Fruit fly (Drosophila melanogaster) whole organism, prepupa: ENCODE data around the gene elB.

Experiments
- CG4318 ChIP-seq: fragments of 200-800 bp; sonication (Bioruptor generic); optimal IDR thresholded peaks from 3 replicates; lab custom pipeline; 2017; ENCODE audit warnings: missing biosample characterization, mild to moderate bottlenecking, missing genetic modification characterization
- CG6163 ChIP-seq: fragments of 200-800 bp; sonication (Bioruptor generic); IDR thresholded peaks from 3 replicates; pipeline ENCODE4 v1.3.6; 2022; ENCODE audit warnings: missing biosample characterization, missing genetic modification characterization
- CG6792 ChIP-seq: fragments of 200-800 bp; sonication (Bioruptor generic); optimal IDR thresholded peaks from 3 replicates; lab custom pipeline; 2016; ENCODE audit warnings: missing biosample characterization, missing genetic modification characterization
- Eip78C ChIP-seq: fragments of 200-800 bp; sonication (Bioruptor generic); peaks from one replicate; lab custom pipeline; 2016; ENCODE audit warnings: missing biosample characterization, missing genetic modification characterization
- Ets96B ChIP-seq: fragments of 200-800 bp; optimal IDR thresholded peaks from 2 replicates; lab custom pipeline; 2019; ENCODE audit warnings: missing biosample characterization, mild to moderate bottlenecking, missing genetic modification characterization, moderate library complexity
- Hr38 ChIP-seq: sonication (Bioruptor generic); optimal IDR thresholded peaks from 2 replicates; lab custom pipeline; 2016; ENCODE audit warnings: missing biosample characterization, missing genetic modification characterization
- OdsH ChIP-seq: fragments of 200-800 bp; sonication (Bioruptor generic); optimal IDR thresholded peaks from 3 replicates; lab custom pipeline; 2016; ENCODE audit warnings: missing biosample characterization, missing genetic modification characterization
- dsx ChIP-seq: fragments of 200-800 bp; optimal IDR thresholded peaks from 3 replicates; lab custom pipeline; 2019; ENCODE audit warnings: missing biosample characterization, mild to moderate bottlenecking, missing genetic modification characterization, moderate library complexity; ENCODE audit not compliant: poor library complexity, severe bottlenecking

- TF ChIP-seq CG6163 (GFP tag; lab: Robert Waterston, UW) (no peak), CG6792 (no peak), Hr38 (GFP tag; lab: Kevin White, UChicago) (no peak), Eip78C (no peak), OdsH (GFP tag; lab: Kevin White, UChicago) (no peak), Ets96B (tag; lab: Kevin White, UChicago) (no peak), dsx (GFP tag; lab: Kevin White, UChicago) (no peak), CG4318 (GFP tag; lab: Kevin White, UChicago) (no peak)
Observed at dm6 chr2L:14443667-14444285, 34.4 kb upstream of the elB start.
